Worm (Caenorhabditis elegans) whole organism, young adult: Measurements from ENCODE around the gene W08F4.5.

Experiments used
- C06A6.2 ChIP-seq: fragments of 200-800 bp; sonication (Bioruptor generic); conservative IDR thresholded peaks from 2 replicates; pipeline ENCODE4 v1.3.6; 2022; ENCODE audit warnings: missing genetic modification characterization, missing compliant biosample characterization
- ama-1 ChIP-seq, 3 experiments: fragments of 150-350 bp in 1 of 3; sonication (generic microtip) in 2 of 3; optimal IDR thresholded peaks; 2 replicates each; lab custom pipeline; 2014 to 2018; ENCODE audit warnings: missing biosample characterization in 2 of 3, missing genetic modification characterization in 2 of 3, missing genetic modification reagents in 2 of 3
- cebp-2 ChIP-seq: fragments of 200-800 bp; sonication (Bioruptor generic); IDR thresholded peaks from 2 replicates; pipeline ENCODE4 v1.3.6; 2022; ENCODE audit warnings: missing genetic modification characterization, missing compliant biosample characterization
- lsl-1 ChIP-seq: fragments of 200-800 bp; sonication (Bioruptor generic); optimal IDR thresholded peaks from 2 replicates; lab custom pipeline; 2018; ENCODE audit warnings: mild to moderate bottlenecking, missing genetic modification characterization, moderate library complexity, missing compliant biosample characterization
- madf-10 ChIP-seq: sonication (generic microtip); optimal IDR thresholded peaks from 2 replicates; lab custom pipeline; 2016; ENCODE audit warnings: mild to moderate bottlenecking, missing genetic modification characterization, missing compliant biosample characterization
- sdz-38 ChIP-seq: sonication (generic microtip); optimal IDR thresholded peaks from 2 replicates; lab custom pipeline; 2016; ENCODE audit warnings: missing genotype, missing genetic modification characterization, missing compliant biosample characterization
- tlf-1 ChIP-seq: fragments of 200-800 bp; sonication (Bioruptor generic); optimal IDR thresholded peaks from 2 replicates; lab custom pipeline; 2018; ENCODE audit warnings: mild to moderate bottlenecking, missing genetic modification characterization, missing compliant biosample characterization
- ztf-3 ChIP-seq: fragments of 200-800 bp; sonication (Bioruptor generic); optimal IDR thresholded peaks from 2 replicates; lab custom pipeline; 2018; ENCODE audit warnings: mild to moderate bottlenecking, missing genetic modification characterization, missing compliant biosample characterization

DNA sequence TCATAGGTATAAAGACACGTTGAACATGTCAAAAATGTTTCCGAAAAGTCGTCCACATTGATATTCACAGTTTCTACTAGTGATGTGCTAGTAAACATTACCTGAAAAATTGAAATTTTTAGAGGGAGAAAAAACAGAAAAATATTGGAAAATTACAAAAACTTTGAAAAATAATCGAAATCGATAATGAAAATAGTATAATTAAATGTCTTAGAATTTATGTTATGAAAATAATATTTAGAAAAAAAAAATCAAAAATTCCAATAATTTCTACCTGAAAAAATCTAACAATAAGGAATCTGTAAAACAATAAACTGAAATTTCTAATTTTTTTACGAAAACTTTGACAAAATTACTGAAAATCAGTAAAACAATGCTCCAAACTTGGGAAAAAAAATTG lies 33.3 kb upstream of the W08F4.5 start, which contains the start of gene nhl-3:
- no peak for TF ChIP-seq lsl-1 (GFP tag; lab: Kevin White, UChicago)
- TF ChIP-seq cebp-2: no peak
- no peak for TF ChIP-seq tlf-1
- TF ChIP-seq ama-1 (optimal IDR thresholded peaks at IDR 0.05; lab: Kevin White, UChicago): no peak
- TF ChIP-seq ama-1 (GFP tag; optimal IDR thresholded peaks at IDR 0.05; lab: Kevin White, UChicago): no peak
- TF ChIP-seq sdz-38 (tag; lab: Kevin White, UChicago): no peak
- no peak for TF ChIP-seq madf-10 (tag; lab: Kevin White, UChicago)
- TF ChIP-seq ztf-3: no peak
- TF ChIP-seq C06A6.2: no peak
